Worm (Caenorhabditis elegans) whole organism, midembryonic: ENCODE data around the gene C50E3.11.

Experiments used
- T22C8.4 ChIP-seq: fragments of 200-800 bp; sonication (Bioruptor generic); IDR thresholded peaks from 2 replicates; pipeline ENCODE4 v1.3.6; 2022; ENCODE audit warnings: missing genetic modification characterization, missing compliant biosample characterization
- cog-1 ChIP-seq: sonication (generic microtip); optimal IDR thresholded peaks from 2 replicates; lab custom pipeline; 2016; ENCODE audit warnings: missing genetic modification characterization, missing compliant biosample characterization
- flt-1 ChIP-seq: fragments of 200-800 bp; sonication (Bioruptor generic); IDR thresholded peaks from 2 replicates; pipeline ENCODE4 v1.3.6; 2022; ENCODE audit warnings: missing genetic modification characterization, missing compliant biosample characterization
- klf-2 ChIP-seq: fragments of 200-800 bp; sonication (Bioruptor generic); conservative IDR thresholded peaks from 2 replicates; pipeline ENCODE4 v1.3.6; 2022; ENCODE audit warnings: missing genetic modification reagents, missing genetic modification characterization, missing compliant biosample characterization
- med-1 ChIP-seq: sonication (generic microtip); optimal IDR thresholded peaks from 2 replicates; lab custom pipeline; 2017; ENCODE audit warnings: missing genetic modification characterization, mild to moderate bottlenecking, missing compliant biosample characterization, antibody characterized with exemption, missing genetic modification reagents; ENCODE audit not compliant: insufficient read depth
- ref-1 ChIP-seq: fragments of 200-800 bp; sonication (Bioruptor generic); conservative IDR thresholded peaks from 2 replicates; pipeline ENCODE4 v1.3.6; 2022; ENCODE audit warnings: missing genetic modification reagents, missing genetic modification characterization, missing compliant biosample characterization
- tab-1 ChIP-seq: fragments of 200-800 bp; sonication (Bioruptor generic); IDR thresholded peaks from 2 replicates; pipeline ENCODE4 v1.3.6; 2022; ENCODE audit warnings: missing genetic modification characterization, missing compliant biosample characterization
- ztf-23 ChIP-seq: fragments of 200-800 bp; sonication (Bioruptor generic); IDR thresholded peaks from 2 replicates; pipeline ENCODE4 v1.3.6; 2022; ENCODE audit warnings: missing genetic modification reagents, missing genetic modification characterization, missing compliant biosample characterization
- ztf-29 ChIP-seq: fragments of 200-800 bp; sonication (Bioruptor generic); IDR thresholded peaks from 2 replicates; pipeline ENCODE4 v1.3.6; 2022; ENCODE audit warnings: missing genetic modification reagents, missing genetic modification characterization, missing compliant biosample characterization

Gene C50E3.11

ce11 chrV:7603404-7603803 lies at the start of gene C50E3.11:
Gene C50E3.11 (minus strand): TSS chrV:7603486.
- TF ChIP-seq ref-1 (GFP tag; lab: Robert Waterston, UW): no peak
- TF ChIP-seq T22C8.4 (GFP tag; lab: Robert Waterston, UW): no peak
- no peak for TF ChIP-seq cog-1
- no peak for TF ChIP-seq ztf-23
- no peak for TF ChIP-seq tab-1 (GFP tag; lab: Robert Waterston, UW)
- TF ChIP-seq klf-2 (GFP tag; lab: Robert Waterston, UW): no peak
- no peak for TF ChIP-seq flt-1 (GFP tag; lab: Robert Waterston, UW)
- TF ChIP-seq ztf-29 (GFP tag; lab: Robert Waterston, UW): no peak
- no peak for TF ChIP-seq med-1 (GFP tag; lab: Kevin White, UChicago)

ce11 chrV:7651757-7652156 lies 48.5 kb upstream of the C50E3.11 start, which contains the start of gene srh-234:
Gene srh-234 (minus strand): TSS chrV:7651857.
- TF ChIP-seq ztf-23 (no peak), flt-1 (GFP tag; lab: Robert Waterston, UW) (no peak), ref-1 (GFP tag; lab: Robert Waterston, UW) (no peak), ztf-29 (GFP tag; lab: Robert Waterston, UW) (no peak)

- TF ChIP-seq T22C8.4 (GFP tag; lab: Robert Waterston, UW) (no peak), ztf-23 (no peak), med-1 (GFP tag; lab: Kevin White, UChicago) (no peak), flt-1 (GFP tag; lab: Robert Waterston, UW) (no peak)
These were observed 46.7 kb upstream of the C50E3.11 start for ce11 chrV:7649963-7650362.

- TF ChIP-seq cog-1 (no peak), tab-1 (GFP tag; lab: Robert Waterston, UW) (no peak), T22C8.4 (GFP tag; lab: Robert Waterston, UW) (no peak), ztf-29 (GFP tag; lab: Robert Waterston, UW) (no peak), med-1 (GFP tag; lab: Kevin White, UChicago) (no peak), klf-2 (GFP tag; lab: Robert Waterston, UW) (no peak)
These were observed 43.9 kb upstream of the C50E3.11 start for ce11 chrV:7647147-7647546.

- TF ChIP-seq med-1 (GFP tag; lab: Kevin White, UChicago) (no peak), cog-1 (no peak), flt-1 (GFP tag; lab: Robert Waterston, UW) (no peak), ref-1 (GFP tag; lab: Robert Waterston, UW) (no peak), klf-2 (GFP tag; lab: Robert Waterston, UW) (no peak), ztf-29 (GFP tag; lab: Robert Waterston, UW) (no peak), ztf-23 (no peak), tab-1 (GFP tag; lab: Robert Waterston, UW) (no peak), T22C8.4 (GFP tag; lab: Robert Waterston, UW) (no peak)
These were observed 42.2 kb upstream of the C50E3.11 start, which contains the start of gene str-47 for ce11 chrV:7645454-7645853. Gene str-47 (plus strand): TSS chrV:7645754.

- TF ChIP-seq ref-1 (GFP tag; lab: Robert Waterston, UW) (no peak), med-1 (GFP tag; lab: Kevin White, UChicago) (no peak), cog-1 (no peak), tab-1 (GFP tag; lab: Robert Waterston, UW) (no peak), ztf-29 (GFP tag; lab: Robert Waterston, UW) (no peak), klf-2 (GFP tag; lab: Robert Waterston, UW) (no peak), ztf-23 (no peak), flt-1 (GFP tag; lab: Robert Waterston, UW) (no peak), T22C8.4 (GFP tag; lab: Robert Waterston, UW) (no peak)
These were observed 40.1 kb upstream of the C50E3.11 start, which contains the start of gene F07C4.11 for ce11 chrV:7643416-7643815. Gene F07C4.11 (minus strand): TSS chrV:7643516.

ce11 chrV:7641718-7642117 lies 38.4 kb upstream of the C50E3.11 start:
- TF ChIP-seq med-1 (GFP tag; lab: Kevin White, UChicago): no peak
- TF ChIP-seq ztf-23: no peak
- TF ChIP-seq tab-1 (GFP tag; lab: Robert Waterston, UW): no peak

- no peak for TF ChIP-seq ztf-23
- TF ChIP-seq flt-1 (GFP tag; lab: Robert Waterston, UW): no peak
- no peak for TF ChIP-seq med-1 (GFP tag; lab: Kevin White, UChicago)
These were observed 36.5 kb upstream of the C50E3.11 start, which contains the start of gene F07C4.10 for ce11 chrV:7639787-7640186. Gene F07C4.10 (minus strand): TSS chrV:7639887.

- TF ChIP-seq med-1 (GFP tag; lab: Kevin White, UChicago): no peak
- TF ChIP-seq klf-2 (GFP tag; lab: Robert Waterston, UW): no peak
These were observed 36.1 kb upstream of the C50E3.11 start for ce11 chrV:7639356-7639755.

ce11 chrV:7637801-7638200 lies 34.5 kb upstream of the C50E3.11 start, which contains the start of gene clec-45:
Gene clec-45 (plus strand): TSS chrV:7638101.
- TF ChIP-seq ztf-23: no peak
- no peak for TF ChIP-seq klf-2 (GFP tag; lab: Robert Waterston, UW)
- TF ChIP-seq ref-1 (GFP tag; lab: Robert Waterston, UW): no peak
- TF ChIP-seq tab-1 (GFP tag; lab: Robert Waterston, UW): no peak
- no peak for TF ChIP-seq T22C8.4 (GFP tag; lab: Robert Waterston, UW)
- no peak for TF ChIP-seq flt-1 (GFP tag; lab: Robert Waterston, UW)
- no peak for TF ChIP-seq ztf-29 (GFP tag; lab: Robert Waterston, UW)
- no peak for TF ChIP-seq cog-1
- TF ChIP-seq med-1 (GFP tag; lab: Kevin White, UChicago): no peak
